Fruit fly (Drosophila melanogaster): Measurements from ENCODE around the gene CG43895.

- TF ChIP-seq Eip93F (GFP tag; optimal IDR thresholded peaks at IDR 0.05) (no peak), Sox15 (GFP tag; optimal IDR thresholded peaks at IDR 0.05) (no peak), Eip75B (GFP tag; optimal IDR thresholded peaks at IDR 0.05) (no peak), Hr4 (GFP tag; optimal IDR thresholded peaks at IDR 0.05) (no peak)
These were observed 13.1 kb downstream of the CG43895 start for dm6 chr3L:21800424-21800823.

Data from whole organism, prepupa.